Worm (Caenorhabditis elegans) whole organism, L2 larva: ENCODE results near the gene sri-4.

Experiments used
- aly-2 ChIP-seq: fragments of 150-350 bp; optimal IDR thresholded peaks from 2 replicates; lab custom pipeline; 2014; ENCODE audit warnings: missing biosample characterization, missing genetic modification characterization
- ama-1 ChIP-seq: fragments of 150-350 bp; optimal IDR thresholded peaks from 2 replicates; lab custom pipeline; 2018; ENCODE audit warnings: inconsistent platforms
- elt-1 ChIP-seq: fragments of 150-350 bp; optimal IDR thresholded peaks from 2 replicates; lab custom pipeline; 2014; ENCODE audit warnings: missing biosample characterization, missing genetic modification characterization
- nhr-11 ChIP-seq: fragments of 150-350 bp; optimal IDR thresholded peaks from 2 replicates; lab custom pipeline; 2014; ENCODE audit warnings: missing biosample characterization, missing genetic modification characterization
- nhr-77 ChIP-seq: fragments of 150-350 bp; optimal IDR thresholded peaks from 2 replicates; lab custom pipeline; 2014; ENCODE audit warnings: missing biosample characterization, missing genetic modification characterization
- ztf-4 ChIP-seq: fragments of 150-350 bp; optimal IDR thresholded peaks from 2 replicates; lab custom pipeline; 2014; ENCODE audit warnings: missing biosample characterization, missing genetic modification characterization

DNA sequence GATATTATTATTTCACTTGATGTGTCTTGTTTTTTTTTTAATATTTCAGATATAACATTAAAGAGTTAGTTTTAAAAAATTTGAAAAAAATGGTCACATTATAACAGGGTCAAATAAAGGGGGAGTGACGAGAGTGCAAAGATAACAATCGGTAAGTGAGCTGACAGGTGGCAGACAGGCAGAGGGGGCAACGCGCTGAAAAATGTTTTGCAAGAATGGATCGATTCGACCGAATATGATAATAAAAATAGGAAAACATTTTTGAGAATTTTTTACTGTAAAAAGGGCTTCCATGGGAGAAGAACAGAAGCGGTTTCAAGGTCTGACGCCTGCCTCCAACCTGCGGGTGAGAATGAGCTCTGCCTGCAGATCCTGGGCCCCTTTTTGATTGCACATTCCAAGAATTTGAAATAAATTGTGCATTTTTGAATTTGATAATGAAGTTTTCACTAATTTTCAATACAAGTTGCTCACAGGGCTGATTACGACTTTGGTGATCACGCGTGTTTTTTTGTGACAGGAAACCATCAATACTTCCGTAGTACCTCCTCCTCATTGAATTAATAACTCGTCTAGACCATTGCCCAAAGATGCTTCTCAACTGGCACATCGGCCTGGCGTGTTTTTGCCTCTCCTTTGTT, 48.5 kb upstream of the sri-4 start, which contains the start of the genes ugt-29 and srx-5:
- TF ChIP-seq elt-1 (tag; lab: Kevin White, UChicago) (no peak), ama-1 (no peak), aly-2 (no peak), nhr-77 (tag; lab: Kevin White, UChicago) (no peak), nhr-11 (no peak), ztf-4 (no peak)
